Fruit fly (Drosophila melanogaster) whole organism, pupa: Measurements from ENCODE around the gene GlyRS.

ENCODE experiments used
- CG10348 ChIP-seq: fragments of 200-800 bp; sonication (Bioruptor generic); IDR thresholded peaks from 2 replicates; pipeline ENCODE4 v1.3.6; 2022; ENCODE audit warnings: missing biosample characterization, missing genetic modification characterization
- CG12605 ChIP-seq: fragments of 200-800 bp; sonication (Bioruptor generic); IDR thresholded peaks from 2 replicates; pipeline ENCODE4 v1.3.6; 2022; ENCODE audit warnings: missing biosample characterization, missing genetic modification characterization
- CG13204 ChIP-seq: fragments of 200-800 bp; sonication (Bioruptor generic); optimal IDR thresholded peaks from 2 replicates; lab custom pipeline; 2018; ENCODE audit warnings: missing biosample characterization, mild to moderate bottlenecking, missing genetic modification characterization, moderate library complexity
- CG14655 ChIP-seq: fragments of 200-800 bp; sonication (Bioruptor generic); optimal IDR thresholded peaks from 3 replicates; lab custom pipeline; 2017; ENCODE audit warnings: mild to moderate bottlenecking, missing biosample characterization, missing genetic modification reagents, missing genetic modification characterization
- CG15710 ChIP-seq: fragments of 200-800 bp; sonication (Bioruptor generic); optimal IDR thresholded peaks from 2 replicates; lab custom pipeline; 2018; ENCODE audit warnings: missing biosample characterization, mild to moderate bottlenecking, missing genetic modification characterization, moderate library complexity
- CG17806 ChIP-seq: fragments of 200-800 bp; sonication (Bioruptor generic); optimal IDR thresholded peaks from 2 replicates; lab custom pipeline; 2018; ENCODE audit warnings: missing biosample characterization, mild to moderate bottlenecking, missing genetic modification characterization, moderate library complexity
- CG32121 ChIP-seq: fragments of 200-800 bp; sonication (Bioruptor generic); IDR thresholded peaks from 2 replicates; pipeline ENCODE4 v1.3.6; 2022; ENCODE audit warnings: missing biosample characterization, missing genetic modification characterization
- CG4496 ChIP-seq: fragments of 200-800 bp; sonication (Bioruptor generic); IDR thresholded peaks from 3 replicates; pipeline ENCODE4 v1.3.6; 2022; ENCODE audit warnings: missing biosample characterization, missing genetic modification characterization
- CG8159 ChIP-seq: fragments of 200-800 bp; sonication (Bioruptor generic); optimal IDR thresholded peaks from 3 replicates; lab custom pipeline; 2018; ENCODE audit warnings: missing biosample characterization, mild to moderate bottlenecking, missing genetic modification characterization, moderate library complexity
- CG8301 ChIP-seq: fragments of 200-800 bp; sonication (Bioruptor generic); optimal IDR thresholded peaks from 2 replicates; lab custom pipeline; 2018; ENCODE audit warnings: missing biosample characterization, mild to moderate bottlenecking, missing genetic modification characterization
- CG9948 ChIP-seq: fragments of 200-800 bp; sonication (Bioruptor generic); optimal IDR thresholded peaks from 2 replicates; lab custom pipeline; 2018; ENCODE audit warnings: missing biosample characterization, mild to moderate bottlenecking, missing genetic modification characterization, moderate library complexity
- D1 ChIP-seq: fragments of 200-800 bp; sonication (Bioruptor generic); optimal IDR thresholded peaks from 2 replicates; lab custom pipeline; 2018; ENCODE audit warnings: missing biosample characterization, mild to moderate bottlenecking, missing genetic modification characterization, moderate library complexity
- EcR ChIP-seq: fragments of 200-800 bp; sonication (Bioruptor generic); optimal IDR thresholded peaks from 3 replicates; lab custom pipeline; 2019; ENCODE audit warnings: missing biosample characterization, missing genetic modification characterization, mild to moderate bottlenecking, moderate library complexity, missing genetic modification reagents
- Ets98B ChIP-seq: fragments of 200-800 bp; sonication (Bioruptor generic); IDR thresholded peaks from 2 replicates; pipeline ENCODE4 v1.3.6; 2022; ENCODE audit warnings: missing biosample characterization, missing genetic modification characterization
- Pif1A ChIP-seq: fragments of 200-800 bp; sonication (Bioruptor generic); optimal IDR thresholded peaks from 3 replicates; lab custom pipeline; 2016; ENCODE audit warnings: missing biosample characterization, missing genetic modification characterization
- Snoo ChIP-seq: fragments of 200-800 bp; sonication (Bioruptor generic); optimal IDR thresholded peaks from 3 replicates; lab custom pipeline; 2017; ENCODE audit warnings: missing biosample characterization, mild to moderate bottlenecking, missing genetic modification characterization, inconsistent platforms
- fd96Ca ChIP-seq: fragments of 200-800 bp; sonication (Bioruptor generic); IDR thresholded peaks from 3 replicates; pipeline ENCODE4 v1.3.6; 2022; ENCODE audit warnings: missing biosample characterization, missing genetic modification characterization
- gl ChIP-seq: fragments of 200-800 bp; sonication (Bioruptor generic); optimal IDR thresholded peaks from 2 replicates; lab custom pipeline; 2018; ENCODE audit warnings: missing biosample characterization, mild to moderate bottlenecking, missing genetic modification characterization
- rn ChIP-seq: fragments of 200-800 bp; sonication (Bioruptor generic); IDR thresholded peaks from 2 replicates; pipeline ENCODE4 v1.3.6; 2022; ENCODE audit warnings: missing biosample characterization, missing genetic modification characterization

GlyRS gene

dm6 chr3L:15143638-15144600 is 49.0 kb downstream of the GlyRS start, which contains the start of the genes CG32147 and Pex3:
Gene CG32147, minus strand, starts transcription at chr3L:15144059.
Gene Pex3, plus strand, starts transcription at chr3L:15144355.
- TF ChIP-seq CG14655 (GFP tag; lab: Kevin White, UChicago) (no peak), CG9948 (tag; lab: Kevin White, UChicago) (no peak), EcR (GFP tag; lab: Kevin White, UChicago) (no peak), fd96Ca (GFP tag; lab: Robert Waterston, UW) (no peak), Pif1A (no peak), CG13204 (GFP tag; lab: Kevin White, UChicago) (no peak), gl (tag; lab: Kevin White, UChicago) (no peak), CG10348 (GFP tag; lab: Robert Waterston, UW) (no peak), CG8301 (tag; lab: Kevin White, UChicago) (no peak), D1 (tag; lab: Kevin White, UChicago) (no peak), CG15710 (tag; lab: Kevin White, UChicago) (no peak), CG12605 (no peak; the same call in 1 of the 2 replicates), CG32121 (GFP tag; lab: Robert Waterston, UW) (no peak), rn (GFP tag; lab: Robert Waterston, UW) (no peak), CG8159 (tag; lab: Kevin White, UChicago) (no peak), CG17806 (tag; lab: Kevin White, UChicago) (no peak), CG4496 (GFP tag; lab: Robert Waterston, UW) (no peak), Snoo (no peak), Ets98B (GFP tag; lab: Robert Waterston, UW) (no peak)

- no peak for TF ChIP-seq gl (tag; lab: Kevin White, UChicago)
- TF ChIP-seq CG15710 (tag; lab: Kevin White, UChicago): no peak
- no peak for TF ChIP-seq CG9948 (tag; lab: Kevin White, UChicago)
- no peak for TF ChIP-seq CG8301 (tag; lab: Kevin White, UChicago)
- TF ChIP-seq CG13204 (GFP tag; lab: Kevin White, UChicago): no peak
- no peak for TF ChIP-seq D1 (tag; lab: Kevin White, UChicago)
- no peak for TF ChIP-seq CG17806 (tag; lab: Kevin White, UChicago)
- no peak for TF ChIP-seq Snoo
Observed at dm6 chr3L:15146643-15147187, 51.8 kb downstream of the GlyRS start, which contains the start of gene FucTA. Gene FucTA, plus strand, starts transcription at chr3L:15147137.
